Fruit fly (Drosophila melanogaster): ENCODE results near the gene Edc3.

The Edc3 gene

dm6 chr3L:17486794-17487726 lies 42.6 kb downstream of the Edc3 start, which contains the start of gene Oatp74D (continued):
- TF ChIP-seq mirr (GFP tag; optimal IDR thresholded peaks at IDR 0.05) (peak; percentile 88), amos (GFP tag; IDR thresholded peaks at IDR 0.05; ENCODE audit: partially characterized antibody) (no peak; the same call in 1 of the 2 replicates), stc (GFP tag; IDR thresholded peaks at IDR 0.05) (peak; percentile 33; the same call in 1 of the 2 replicates), CG1603 (tag; optimal IDR thresholded peaks at IDR 0.05) (peak; percentile 39), ATbp (GFP tag; optimal IDR thresholded peaks at IDR 0.05) (peak; percentile 81), Eip74EF (GFP tag; optimal IDR thresholded peaks at IDR 0.05) (peak in 1 of 2 experiments; percentile 51)

dm6 chr3L:17486130-17486529 lies 43.5 kb downstream of the Edc3 start, which contains the start of gene CG6333:
Gene CG6333 (minus strand): TSS chr3L:17486230.
- TF ChIP-seq ssp (GFP tag; IDR thresholded peaks at IDR 0.05) (no peak), maf-S (GFP tag; optimal IDR thresholded peaks at IDR 0.05) (no peak), lov (optimal IDR thresholded peaks at IDR 0.05) (no peak), lov (GFP tag; IDR thresholded peaks at IDR 0.05) (no peak), pho (GFP tag; optimal IDR thresholded peaks at IDR 0.05) (no peak), CG18476 (GFP tag; optimal IDR thresholded peaks at IDR 0.05) (no peak), Sry-δ (GFP tag; optimal IDR thresholded peaks at IDR 0.05) (no peak), CoRest (tag; optimal IDR thresholded peaks at IDR 0.05) (no peak), trem (tag; optimal IDR thresholded peaks at IDR 0.05) (no peak), CG10147 (GFP tag; optimal IDR thresholded peaks at IDR 0.05) (no peak), CG11504 (tag; optimal IDR thresholded peaks at IDR 0.05) (no peak)

DNA sequence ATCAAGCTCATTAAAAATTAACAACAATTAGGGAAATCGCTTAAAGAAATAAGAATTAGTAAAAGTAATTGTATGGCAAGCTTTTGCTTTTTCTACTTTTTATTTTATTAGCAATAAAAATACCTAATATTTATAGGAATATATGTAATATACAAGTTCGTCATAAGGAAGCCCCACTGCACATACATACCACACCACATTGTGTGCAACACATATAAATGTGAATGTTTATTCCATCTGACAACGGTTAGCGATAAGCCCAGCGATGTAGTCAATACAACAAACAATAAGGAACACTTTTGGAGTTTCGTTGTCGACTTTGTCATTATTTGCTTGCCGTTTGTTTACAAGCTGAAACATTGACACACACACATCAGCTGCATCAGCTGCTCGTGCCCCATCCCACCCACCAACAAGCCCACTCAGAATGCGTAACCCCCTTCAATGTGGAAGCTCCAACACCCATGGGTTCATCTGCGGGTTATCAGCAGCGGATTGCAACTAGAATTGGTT lies 44.3 kb downstream of the Edc3 start:
- TF ChIP-seq az2 (GFP tag; optimal IDR thresholded peaks at IDR 0.05) (peak; percentile 39), yki (optimal IDR thresholded peaks at IDR 0.05) (no peak), tx (GFP tag; optimal IDR thresholded peaks at IDR 0.05) (no peak), CG15601 (tag; optimal IDR thresholded peaks at IDR 0.05) (peak; percentile 95), CG17568 (GFP tag; optimal IDR thresholded peaks at IDR 0.05) (peak; percentile 89), CG8281 (tag; optimal IDR thresholded peaks at IDR 0.05) (peak; percentile 87), HmgZ (tag; optimal IDR thresholded peaks at IDR 0.05) (peak; percentile 23), CG12104 (GFP tag; optimal IDR thresholded peaks at IDR 0.05) (peak; percentile 52), Antp (GFP tag; optimal IDR thresholded peaks at IDR 0.05) (peak; percentile 48), hbn (GFP tag; IDR thresholded peaks at IDR 0.05; ENCODE audit: partially characterized antibody) (no peak), gem (tag; optimal IDR thresholded peaks at IDR 0.05) (peak; percentile 82), CG10543 (GFP tag; optimal IDR thresholded peaks at IDR 0.05) (peak; percentile 55), ranshi (GFP tag; IDR thresholded peaks at IDR 0.05) (peak; percentile 60; the same call in 1 of the 2 replicates), pb (GFP tag; optimal IDR thresholded peaks at IDR 0.05) (peak; percentile 38), E2f2 (GFP tag; IDR thresholded peaks at IDR 0.05) (peak; percentile 19; the same call in 1 of the 2 replicates), NfI (GFP tag; optimal IDR thresholded peaks at IDR 0.05) (no peak), CG1832 (GFP tag; optimal IDR thresholded peaks at IDR 0.05) (no peak), Abd-B (GFP tag; optimal IDR thresholded peaks at IDR 0.05) (no peak), pnt (GFP tag; optimal IDR thresholded peaks at IDR 0.05) (peak; percentile 55), ems (GFP tag; optimal IDR thresholded peaks at IDR 0.05) (no peak), B-H2 (GFP tag; optimal IDR thresholded peaks at IDR 0.05) (no peak), bowl (GFP tag; IDR thresholded peaks at IDR 0.05) (no peak), ken (GFP tag; IDR thresholded peaks at IDR 0.05) (0 out of 3 replicates have a peak, but pooled peaks have one; percentile 42), CG13287 (GFP tag; IDR thresholded peaks at IDR 0.05; ENCODE audit: partially characterized antibody) (no peak), CG32772 (GFP tag; IDR thresholded peaks at IDR 0.05) (no peak), schlank (tag; optimal IDR thresholded peaks at IDR 0.05) (no peak), CG14050 (GFP tag; IDR thresholded peaks at IDR 0.05) (no peak), fd3F (GFP tag; optimal IDR thresholded peaks at IDR 0.05) (no peak), kah (GFP tag; optimal IDR thresholded peaks at IDR 0.05) (peak; percentile 78)
